Fruit fly (Drosophila melanogaster): Measurements from ENCODE around the gene Porin2.
A peak's percentile ranks its signal among the peaks of the same experiment; 100 is the strongest.

Porin2 gene

DNA sequence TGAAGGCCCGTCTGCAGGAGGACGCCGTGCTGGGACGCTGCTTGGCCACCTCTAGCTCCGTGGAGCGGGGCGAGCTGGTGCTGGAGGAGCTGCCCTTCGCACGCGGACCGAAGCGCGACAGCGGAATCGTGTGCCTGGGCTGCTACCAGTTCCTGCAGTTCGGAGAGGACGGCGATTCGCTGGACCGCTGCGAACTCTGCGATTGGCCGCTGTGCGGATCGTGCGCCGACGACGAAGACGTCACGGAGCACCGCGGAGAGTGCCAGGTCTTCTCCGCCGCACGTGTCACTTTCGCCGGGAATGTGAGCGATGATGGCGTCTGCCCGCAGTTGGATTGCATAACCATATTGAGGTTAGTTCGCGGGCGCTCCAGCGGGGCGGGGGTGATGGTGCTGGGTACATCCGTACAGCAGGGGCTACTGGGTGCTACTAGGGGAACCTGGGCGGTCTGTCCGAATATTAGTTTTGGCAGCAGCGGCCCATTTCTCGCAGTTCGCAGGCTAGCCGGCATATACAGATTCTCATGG, 4.6 kb upstream of the Porin2 start:
- TF ChIP-seq CG17806 (tag; optimal IDR thresholded peaks at IDR 0.05) (no peak), Ets98B (GFP tag; IDR thresholded peaks at IDR 0.05) (no peak), rn (GFP tag; IDR thresholded peaks at IDR 0.05) (no peak), EcR (GFP tag; optimal IDR thresholded peaks at IDR 0.05) (no peak), CG32121 (GFP tag; IDR thresholded peaks at IDR 0.05) (peak; percentile 45; the same call in 1 of the 2 replicates), CG8301 (tag; optimal IDR thresholded peaks at IDR 0.05) (no peak), CG4496 (GFP tag; IDR thresholded peaks at IDR 0.05) (peak; percentile 17; the same call in 1 of the 3 replicates), CG9948 (tag; optimal IDR thresholded peaks at IDR 0.05) (no peak), Pif1B (GFP tag; optimal IDR thresholded peaks at IDR 0.05) (no peak), CG15710 (tag; optimal IDR thresholded peaks at IDR 0.05) (no peak), fd96Ca (GFP tag; IDR thresholded peaks at IDR 0.05) (no peak), CG34367 (tag; optimal IDR thresholded peaks at IDR 0.05) (no peak), CG8159 (tag; optimal IDR thresholded peaks at IDR 0.05) (no peak), CG13204 (GFP tag; optimal IDR thresholded peaks at IDR 0.05) (no peak)

DNA sequence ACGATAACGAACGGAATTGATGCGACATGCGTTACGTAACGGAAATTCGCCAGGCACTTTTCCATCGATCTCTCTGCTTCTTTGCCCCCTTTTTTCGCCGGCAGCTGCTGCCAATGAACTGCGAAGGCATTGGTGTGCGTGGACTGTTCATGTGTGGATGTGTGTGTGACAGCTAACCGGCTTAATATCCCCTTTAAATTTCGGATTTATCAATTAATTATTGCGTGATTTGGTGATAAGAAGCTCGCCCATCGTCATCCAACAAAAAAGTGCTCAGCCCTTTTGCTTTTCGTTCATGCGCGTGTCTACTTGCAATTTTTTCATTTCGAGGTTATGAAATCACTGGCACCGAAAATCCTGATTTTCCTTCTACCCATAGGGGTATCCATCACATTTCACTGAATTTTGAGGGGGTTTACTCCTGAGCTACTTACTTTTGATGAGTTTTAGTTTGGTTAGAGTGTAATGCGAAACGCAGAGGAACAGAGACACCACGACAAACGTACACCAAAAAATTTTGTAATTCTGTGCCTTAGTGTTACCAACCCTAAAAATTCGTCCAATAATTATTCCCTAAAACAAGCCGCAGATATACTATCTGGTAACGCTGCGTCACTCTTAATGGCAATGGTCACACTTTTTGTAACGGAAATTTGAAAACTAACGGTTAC, 3.6 kb upstream of the Porin2 start, which contains the start of gene porin:
porin (minus strand) TSS at position 529 of the 671 bp plus-strand sequence.
- TF ChIP-seq CG9948 (tag; optimal IDR thresholded peaks at IDR 0.05) (no peak), Ets98B (GFP tag; IDR thresholded peaks at IDR 0.05) (0 out of 2 replicates have a peak, but pooled peaks have one; percentile 11), EcR (GFP tag; optimal IDR thresholded peaks at IDR 0.05) (peak; percentile 95)

DNA sequence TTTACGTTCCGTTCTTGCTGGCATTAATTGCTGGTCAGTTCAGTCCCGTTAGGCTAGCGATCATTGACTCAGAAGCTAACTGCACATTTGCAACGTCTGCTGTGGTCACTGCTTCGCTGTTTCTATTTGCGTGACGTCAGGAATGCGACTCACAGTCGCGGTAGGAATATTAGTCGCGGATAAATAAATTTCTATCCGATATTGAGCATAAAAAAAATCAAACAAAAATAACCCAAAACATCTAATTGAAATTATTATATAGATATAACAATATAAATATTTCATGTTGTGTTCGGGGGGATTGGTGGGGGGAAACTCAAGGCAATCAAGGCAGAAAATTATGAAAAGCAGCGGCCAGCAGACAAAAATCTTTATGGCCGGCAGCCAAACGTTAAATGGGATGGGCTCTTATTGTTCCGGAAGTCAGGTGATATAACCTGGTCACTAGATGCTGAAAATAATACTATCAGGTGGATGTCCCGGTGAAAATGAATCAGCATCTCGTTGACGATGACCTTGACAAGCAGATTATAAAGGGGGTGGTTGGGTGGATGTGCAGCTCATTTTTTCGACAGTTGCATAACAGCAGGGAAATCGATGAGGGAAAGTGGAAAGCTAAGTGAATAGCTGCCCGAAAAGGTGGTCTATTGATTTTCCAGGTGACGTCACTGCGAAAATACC, 2.8 kb upstream of the Porin2 start, which contains the start of gene SmydA-3:
SmydA-3 (plus strand) TSS at position 631 of the 681 bp plus-strand sequence.
- TF ChIP-seq Pif1A (GFP tag; optimal IDR thresholded peaks at IDR 0.05) = no peak
- no peak for TF ChIP-seq CG14655 (GFP tag; optimal IDR thresholded peaks at IDR 0.05)
- no peak for TF ChIP-seq Pif1B (GFP tag; optimal IDR thresholded peaks at IDR 0.05)
- no peak for TF ChIP-seq CG13204 (GFP tag; optimal IDR thresholded peaks at IDR 0.05)
- TF ChIP-seq Snoo (tag; optimal IDR thresholded peaks at IDR 0.05) = no peak
- TF ChIP-seq EcR (GFP tag; optimal IDR thresholded peaks at IDR 0.05) = no peak
- peak; percentile 82 for TF ChIP-seq CG4496 (GFP tag; IDR thresholded peaks at IDR 0.05)
- peak; percentile 68 for TF ChIP-seq CG8301 (tag; optimal IDR thresholded peaks at IDR 0.05)
- peak; percentile 82 for TF ChIP-seq Ets98B (GFP tag; IDR thresholded peaks at IDR 0.05)
- no peak for TF ChIP-seq CG10348 (GFP tag; IDR thresholded peaks at IDR 0.05)
- TF ChIP-seq CG17806 (tag; optimal IDR thresholded peaks at IDR 0.05) = peak; percentile 7
- peak; percentile 5 for TF ChIP-seq CG8159 (tag; optimal IDR thresholded peaks at IDR 0.05)
- TF ChIP-seq gl (tag; optimal IDR thresholded peaks at IDR 0.05) = no peak
- peak; percentile 73 for TF ChIP-seq CG12605 (GFP tag; IDR thresholded peaks at IDR 0.05)
- TF ChIP-seq fd96Ca (GFP tag; IDR thresholded peaks at IDR 0.05) = peak; percentile 70
- TF ChIP-seq CG34367 (tag; optimal IDR thresholded peaks at IDR 0.05) = no peak
- TF ChIP-seq CG32121 (GFP tag; IDR thresholded peaks at IDR 0.05) = peak; percentile 73
- no peak for TF ChIP-seq D1 (tag; optimal IDR thresholded peaks at IDR 0.05)
- peak; percentile 40; the same call in 1 of the 2 replicates for TF ChIP-seq rn (GFP tag; IDR thresholded peaks at IDR 0.05)
- TF ChIP-seq CG9948 (tag; optimal IDR thresholded peaks at IDR 0.05) = no peak
- TF ChIP-seq CG15710 (tag; optimal IDR thresholded peaks at IDR 0.05) = peak; percentile 14

DNA sequence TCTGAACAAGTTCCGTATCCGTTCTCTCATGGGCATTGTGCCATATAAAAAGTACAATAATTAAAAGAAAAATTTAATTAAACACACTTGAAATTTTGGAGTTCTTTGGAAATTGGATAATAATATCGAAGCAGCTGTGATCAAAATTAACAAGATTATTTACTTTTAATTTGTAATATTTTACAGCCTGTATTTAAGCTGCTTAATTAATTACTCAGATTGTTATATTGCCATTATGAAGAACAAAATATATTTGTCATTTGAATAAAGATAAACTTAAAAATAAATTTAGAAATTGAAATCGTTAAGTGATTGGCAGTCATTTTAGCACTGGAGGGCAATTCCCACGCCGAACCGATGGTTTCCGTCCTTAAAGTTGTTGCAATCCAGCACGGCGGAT, 1.3 kb downstream of the Porin2 start, which contains the start of the genes CG17139 and CG17140:
CG17139 (minus strand) TSS at position 101 of the 400 bp plus-strand sequence.
CG17140 (minus strand) TSS at position 101 of the 400 bp plus-strand sequence.
- TF ChIP-seq Ets98B (GFP tag; IDR thresholded peaks at IDR 0.05) = no peak
- TF ChIP-seq CG9948 (tag; optimal IDR thresholded peaks at IDR 0.05) = no peak
- no peak for TF ChIP-seq CG12605 (GFP tag; IDR thresholded peaks at IDR 0.05)
- no peak for TF ChIP-seq CG8159 (tag; optimal IDR thresholded peaks at IDR 0.05)
- no peak for TF ChIP-seq Pif1A (GFP tag; optimal IDR thresholded peaks at IDR 0.05)
- no peak for TF ChIP-seq Pif1B (GFP tag; optimal IDR thresholded peaks at IDR 0.05)
- TF ChIP-seq CG17806 (tag; optimal IDR thresholded peaks at IDR 0.05) = no peak
- TF ChIP-seq rn (GFP tag; IDR thresholded peaks at IDR 0.05) = no peak
- TF ChIP-seq CG32121 (GFP tag; IDR thresholded peaks at IDR 0.05) = no peak
- TF ChIP-seq D1 (tag; optimal IDR thresholded peaks at IDR 0.05) = no peak
- no peak for TF ChIP-seq EcR (GFP tag; optimal IDR thresholded peaks at IDR 0.05)
- no peak for TF ChIP-seq Snoo (tag; optimal IDR thresholded peaks at IDR 0.05)
- TF ChIP-seq CG14655 (GFP tag; optimal IDR thresholded peaks at IDR 0.05) = no peak
- no peak for TF ChIP-seq CG10348 (GFP tag; IDR thresholded peaks at IDR 0.05)
- no peak for TF ChIP-seq gl (tag; optimal IDR thresholded peaks at IDR 0.05)
- TF ChIP-seq CG15710 (tag; optimal IDR thresholded peaks at IDR 0.05) = no peak
- TF ChIP-seq CG13204 (GFP tag; optimal IDR thresholded peaks at IDR 0.05) = no peak
- no peak for TF ChIP-seq CG34367 (tag; optimal IDR thresholded peaks at IDR 0.05)
- no peak for TF ChIP-seq CG8301 (tag; optimal IDR thresholded peaks at IDR 0.05)

DNA sequence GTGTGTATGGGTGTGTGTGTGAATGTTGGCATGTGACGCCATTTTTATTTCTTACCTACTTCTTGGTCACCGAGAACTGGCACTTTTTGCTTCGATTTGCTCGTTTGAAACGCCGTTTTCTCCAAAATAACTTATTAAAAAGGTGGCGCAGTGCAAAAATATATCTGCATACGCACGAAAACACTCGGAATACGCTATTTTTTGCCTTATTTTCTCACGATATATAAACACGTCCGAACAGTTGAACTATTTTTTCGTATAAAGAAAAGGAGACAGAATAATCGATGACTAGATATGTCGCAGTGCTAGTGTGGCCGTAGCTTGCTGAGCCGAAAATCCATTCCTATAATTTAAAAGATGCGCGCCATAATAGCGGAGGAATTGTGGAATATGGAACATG, 4.5 kb downstream of the Porin2 start, which contains the start of gene CG6700:
CG6700 (minus strand) TSS at position 272 of the 400 bp plus-strand sequence.
- TF ChIP-seq gl (tag; optimal IDR thresholded peaks at IDR 0.05) = no peak
- no peak for TF ChIP-seq CG4496 (GFP tag; IDR thresholded peaks at IDR 0.05)
- no peak for TF ChIP-seq Snoo (tag; optimal IDR thresholded peaks at IDR 0.05)
- TF ChIP-seq D1 (tag; optimal IDR thresholded peaks at IDR 0.05) = no peak
- TF ChIP-seq CG14655 (GFP tag; optimal IDR thresholded peaks at IDR 0.05) = no peak
- no peak for TF ChIP-seq CG10348 (GFP tag; IDR thresholded peaks at IDR 0.05)
- TF ChIP-seq CG8159 (tag; optimal IDR thresholded peaks at IDR 0.05) = no peak
- no peak for TF ChIP-seq Pif1B (GFP tag; optimal IDR thresholded peaks at IDR 0.05)
